Worm (Caenorhabditis elegans) whole organism, L4/young adult: Measurements from ENCODE around the gene sri-57.
"Not testable (repeated sequence)": the region's sequence is repeated elsewhere in the genome, so short reads cannot be mapped to it uniquely, and the experiment has no call there.

ENCODE experiments used
- W03F9.2 ChIP-seq: fragments of 150-350 bp; optimal IDR thresholded peaks from 2 replicates; lab custom pipeline; 2014; ENCODE audit warnings: missing biosample characterization, missing genetic modification characterization
- dao-5 ChIP-seq: sonication (generic microtip); optimal IDR thresholded peaks from 2 replicates; lab custom pipeline; 2016; ENCODE audit warnings: missing genotype, missing genetic modification characterization, moderate library complexity, missing compliant biosample characterization
- him-1 ChIP-seq: sonication (generic microtip); optimal IDR thresholded peaks from 2 replicates; lab custom pipeline; 2016; ENCODE audit warnings: missing genotype, missing genetic modification reagents, missing genetic modification characterization, missing compliant biosample characterization

The sri-57 gene

ce11 chrII:2646756-2647155, 25.5 kb downstream of the sri-57 start, which contains the start of gene F22E5.12:
F22E5.12 (minus strand) TSS chrII:2646856.
- TF ChIP-seq dao-5, W03F9.2, him-1 (tag; lab: Kevin White, UChicago): not testable (repeated sequence)

- no peak for TF ChIP-seq W03F9.2 (tag; lab: Kevin White, UChicago)
- TF ChIP-seq dao-5 (tag; lab: Kevin White, UChicago), result no peak
- TF ChIP-seq him-1 (tag; lab: Kevin White, UChicago), result no peak
These were observed 27.7 kb downstream of the sri-57 start, which contains the start of gene F22E5.11 for ce11 chrII:2644498-2644897. F22E5.11 (minus strand) TSS chrII:2644598.

ce11 chrII:2641777-2642176, 30.4 kb downstream of the sri-57 start, which contains the start of gene F22E5.7:
F22E5.7 (plus strand) TSS chrII:2642077.
- TF ChIP-seq him-1 (tag; lab: Kevin White, UChicago) (no peak), dao-5 (tag; lab: Kevin White, UChicago) (no peak), W03F9.2 (tag; lab: Kevin White, UChicago) (no peak)

ce11 chrII:2640982-2641381, 31.2 kb downstream of the sri-57 start, which contains the start of gene F22E5.23:
F22E5.23 (plus strand) TSS chrII:2641282.
- no peak for TF ChIP-seq him-1 (tag; lab: Kevin White, UChicago)
- no peak for TF ChIP-seq W03F9.2 (tag; lab: Kevin White, UChicago)
- no peak for TF ChIP-seq dao-5 (tag; lab: Kevin White, UChicago)

ce11 chrII:2639401-2640088, 32.7 kb downstream of the sri-57 start, which contains the start of gene F22E5.8:
F22E5.8 (plus strand) TSS chrII:2640038.
- not testable (repeated sequence) for TF ChIP-seq him-1, dao-5, W03F9.2 (tag; lab: Kevin White, UChicago)

- TF ChIP-seq dao-5 (tag; lab: Kevin White, UChicago) (no peak), W03F9.2 (tag; lab: Kevin White, UChicago) (no peak), him-1 (tag; lab: Kevin White, UChicago) (no peak)
These were observed 34.2 kb downstream of the sri-57 start, which contains the start of gene F22E5.9 for ce11 chrII:2638062-2638461. F22E5.9 (plus strand) TSS chrII:2638388.

- TF ChIP-seq dao-5 (tag; lab: Kevin White, UChicago) (no peak), him-1 (tag; lab: Kevin White, UChicago) (no peak), W03F9.2 (tag; lab: Kevin White, UChicago) (no peak)
These were observed 34.9 kb downstream of the sri-57 start, which contains the start of gene F22E5.21 for ce11 chrII:2637359-2637758. F22E5.21 (minus strand) TSS chrII:2637459.

ce11 chrII:2631169-2631568, 41.1 kb downstream of the sri-57 start, which contains the start of gene D2062.1:
D2062.1 (plus strand) TSS chrII:2631469.
- TF ChIP-seq dao-5 (tag; lab: Kevin White, UChicago), result no peak
- TF ChIP-seq him-1 (tag; lab: Kevin White, UChicago), result no peak
- TF ChIP-seq W03F9.2 (tag; lab: Kevin White, UChicago), result no peak

ce11 chrII:2629270-2629669, 43.0 kb downstream of the sri-57 start, which contains the start of gene sri-37:
sri-37 (plus strand) TSS chrII:2629570.
- TF ChIP-seq dao-5 (tag; lab: Kevin White, UChicago) (no peak), him-1 (tag; lab: Kevin White, UChicago) (no peak), W03F9.2 (tag; lab: Kevin White, UChicago) (no peak)

ce11 chrII:2628401-2628800, 43.8 kb downstream of the sri-57 start:
- no peak for TF ChIP-seq W03F9.2 (tag; lab: Kevin White, UChicago)
- no peak for TF ChIP-seq him-1 (tag; lab: Kevin White, UChicago)

ce11 chrII:2627154-2627799, 44.9 kb downstream of the sri-57 start, which contains the start of gene sri-71:
sri-71 (plus strand) TSS chrII:2627749.
- TF ChIP-seq W03F9.2 (tag; lab: Kevin White, UChicago) (no peak), him-1 (tag; lab: Kevin White, UChicago) (no peak), dao-5 (tag; lab: Kevin White, UChicago) (no peak)

ce11 chrII:2624792-2625191, 47.4 kb downstream of the sri-57 start, which contains the start of gene lgc-28:
lgc-28 (plus strand) TSS chrII:2625092.
- TF ChIP-seq dao-5 (tag; lab: Kevin White, UChicago) (no peak), W03F9.2 (tag; lab: Kevin White, UChicago) (no peak), him-1 (tag; lab: Kevin White, UChicago) (no peak)

- not testable (repeated sequence) for TF ChIP-seq him-1, W03F9.2, dao-5 (tag; lab: Kevin White, UChicago)
These were observed 49.2 kb downstream of the sri-57 start, which contains the start of gene D2062.4 for ce11 chrII:2622936-2623452. D2062.4 (plus strand) TSS chrII:2623402.
